Worm (Caenorhabditis elegans) whole organism, L1 larva: Measurements from ENCODE around the gene scav-3.

Experiments
- C34B4.2 ChIP-seq: sonication (generic microtip); optimal IDR thresholded peaks from 2 replicates; lab custom pipeline; 2017; ENCODE audit warnings: mild to moderate bottlenecking, missing genetic modification characterization, missing compliant biosample characterization
- F16B12.6 ChIP-seq: fragments of 150-350 bp; optimal IDR thresholded peaks from 2 replicates; lab custom pipeline; 2014; ENCODE audit warnings: missing biosample characterization, missing genetic modification characterization
- aha-1 ChIP-seq: fragments of 150-350 bp; optimal IDR thresholded peaks from 2 replicates; lab custom pipeline; 2014; ENCODE audit warnings: missing biosample characterization, missing genetic modification characterization
- alr-1 ChIP-seq: fragments of 200-800 bp; sonication (Bioruptor generic); optimal IDR thresholded peaks from 2 replicates; lab custom pipeline; 2018; ENCODE audit warnings: borderline replicate concordance, mild to moderate bottlenecking, missing genetic modification characterization, missing compliant biosample characterization
- ceh-8 ChIP-seq: fragments of 200-800 bp; sonication (Bioruptor generic); optimal IDR thresholded peaks from 2 replicates; lab custom pipeline; 2018; ENCODE audit warnings: mild to moderate bottlenecking, missing genetic modification characterization, moderate library complexity, missing compliant biosample characterization
- ceh-82 ChIP-seq, 3 experiments: fragments of 150-350 bp in 1 of 3; sonication (generic microtip) in 2 of 3; optimal IDR thresholded peaks; 2 replicates each; lab custom pipeline; 2014 to 2017; ENCODE audit warnings: missing biosample characterization in 3 of 3, missing genetic modification characterization in 3 of 3
- ceh-88 ChIP-seq: fragments of 200-800 bp; sonication (Bioruptor generic); IDR thresholded peaks from 2 replicates; pipeline ENCODE4 v1.3.6; 2022; ENCODE audit warnings: missing genetic modification characterization, missing compliant biosample characterization
- ceh-90 ChIP-seq: sonication (generic microtip); optimal IDR thresholded peaks from 2 replicates; lab custom pipeline; 2016; ENCODE audit warnings: missing genetic modification characterization, missing compliant biosample characterization
- ces-1 ChIP-seq: fragments of 150-350 bp; optimal IDR thresholded peaks from 2 replicates; lab custom pipeline; 2014; ENCODE audit warnings: missing biosample characterization, missing genetic modification reagents, missing genetic modification characterization
- dsc-1 ChIP-seq: sonication (generic microtip); optimal IDR thresholded peaks from 2 replicates; lab custom pipeline; 2016; ENCODE audit warnings: mild to moderate bottlenecking, missing genetic modification characterization, missing compliant biosample characterization
- efl-1 ChIP-seq, 4 experiments: fragments of 150-350 bp; optimal IDR thresholded peaks in 3 of 4; peaks in 1 of 4; 1 replicate in 1 of 4; 2 replicates in 3 of 4; lab custom pipeline; 2014; ENCODE audit warnings: missing biosample characterization in 2 of 4, missing genetic modification characterization in 2 of 4, missing genetic modification reagents in 2 of 4
- egl-13 ChIP-seq: sonication (generic microtip); optimal IDR thresholded peaks from 2 replicates; lab custom pipeline; 2016; ENCODE audit warnings: missing genotype, missing genetic modification reagents, missing genetic modification characterization, missing compliant biosample characterization
- egl-27 ChIP-seq, 2 experiments: fragments of 150-350 bp in 1 of 2; sonication (generic microtip); optimal IDR thresholded peaks; 3 replicates each; lab custom pipeline; 2017 to 2018; ENCODE audit warnings: missing biosample characterization in 2 of 2, missing genetic modification characterization in 2 of 2, missing genetic modification reagents in 2 of 2
- elt-3 ChIP-seq, 6 experiments: fragments of 150-350 bp in 1 of 6; sonication (generic microtip); optimal IDR thresholded peaks; 2 replicates each; lab custom pipeline; 2017 to 2018; ENCODE audit warnings: missing biosample characterization in 6 of 6, missing genetic modification characterization in 6 of 6, inconsistent platforms in 1 of 6
- ets-5 ChIP-seq: fragments of 200-800 bp; sonication (Bioruptor generic); IDR thresholded peaks from 2 replicates; pipeline ENCODE4 v1.3.6; 2022; ENCODE audit warnings: missing genetic modification characterization, missing compliant biosample characterization
- fkh-10 ChIP-seq: sonication (generic microtip); optimal IDR thresholded peaks from 2 replicates; lab custom pipeline; 2017; ENCODE audit warnings: missing biosample characterization, missing genetic modification reagents, missing genetic modification characterization
- fkh-4 ChIP-seq: sonication (generic microtip); optimal IDR thresholded peaks from 2 replicates; lab custom pipeline; 2016; ENCODE audit warnings: missing compliant biosample characterization, missing genetic modification characterization, borderline replicate concordance
- fkh-8 ChIP-seq: sonication (generic microtip); optimal IDR thresholded peaks from 2 replicates; lab custom pipeline; 2016; ENCODE audit warnings: mild to moderate bottlenecking, missing genetic modification characterization, missing compliant biosample characterization
- fos-1 ChIP-seq: fragments of 150-350 bp; optimal IDR thresholded peaks from 2 replicates; lab custom pipeline; 2014; ENCODE audit warnings: missing biosample characterization, missing genetic modification characterization
- grh-1 ChIP-seq: fragments of 200-800 bp; sonication (Bioruptor generic); IDR thresholded peaks from 2 replicates; pipeline ENCODE4 v1.3.6; 2022; ENCODE audit warnings: missing genetic modification reagents, missing genetic modification characterization, missing compliant biosample characterization
- hlh-17 ChIP-seq: fragments of 200-800 bp; sonication (Bioruptor generic); optimal IDR thresholded peaks from 2 replicates; lab custom pipeline; 2018; ENCODE audit warnings: missing genetic modification characterization, mild to moderate bottlenecking, missing compliant biosample characterization, moderate library complexity, borderline replicate concordance
- isw-1 ChIP-seq: fragments of 200-800 bp; sonication (Bioruptor generic); IDR thresholded peaks from 2 replicates; pipeline ENCODE4 v1.3.6; 2022; ENCODE audit warnings: missing genetic modification characterization, missing compliant biosample characterization
- lin-13 ChIP-seq: fragments of 150-350 bp; optimal IDR thresholded peaks from 2 replicates; lab custom pipeline; 2014; ENCODE audit warnings: missing biosample characterization, missing genetic modification reagents, missing genetic modification characterization
- lin-15B ChIP-seq: fragments of 150-350 bp; sonication (generic microtip); optimal IDR thresholded peaks from 3 replicates; lab custom pipeline; 2014; ENCODE audit warnings: missing biosample characterization, missing genetic modification characterization
- lin-39 ChIP-seq: fragments of 150-350 bp; optimal IDR thresholded peaks from 2 replicates; lab custom pipeline; 2014; ENCODE audit warnings: missing biosample characterization, missing genetic modification reagents, missing genetic modification characterization
- lir-3 ChIP-seq: sonication (generic microtip); optimal IDR thresholded peaks from 2 replicates; lab custom pipeline; 2016; ENCODE audit warnings: mild to moderate bottlenecking, missing genetic modification characterization, moderate library complexity, missing compliant biosample characterization; ENCODE audit not compliant: poor library complexity
- nhr-12 ChIP-seq: sonication (generic microtip); optimal IDR thresholded peaks from 2 replicates; lab custom pipeline; 2017; ENCODE audit warnings: missing biosample characterization, missing genetic modification characterization
- nhr-19 ChIP-seq: fragments of 200-800 bp; sonication (Bioruptor generic); conservative IDR thresholded peaks from 2 replicates; pipeline ENCODE4 v1.3.6; 2022; ENCODE audit warnings: missing genetic modification characterization, missing compliant biosample characterization
- nhr-20 ChIP-seq: sonication (generic microtip); optimal IDR thresholded peaks from 2 replicates; lab custom pipeline; 2016; ENCODE audit warnings: mild to moderate bottlenecking, missing genetic modification characterization, missing compliant biosample characterization
- nhr-237 ChIP-seq: fragments of 150-350 bp; optimal IDR thresholded peaks from 2 replicates; lab custom pipeline; 2014; ENCODE audit warnings: missing biosample characterization, missing genetic modification characterization
- nhr-84 ChIP-seq: sonication (generic microtip); optimal IDR thresholded peaks from 2 replicates; lab custom pipeline; 2017; ENCODE audit warnings: missing biosample characterization, missing genetic modification characterization
- pag-3 ChIP-seq: sonication (generic microtip); optimal IDR thresholded peaks from 2 replicates; lab custom pipeline; 2017; ENCODE audit warnings: missing genetic modification characterization, mild to moderate bottlenecking, missing compliant biosample characterization, antibody characterized with exemption, borderline replicate concordance; ENCODE audit not compliant: insufficient read depth
- pax-3 ChIP-seq: fragments of 200-800 bp; sonication (Bioruptor generic); optimal IDR thresholded peaks from 2 replicates; lab custom pipeline; 2018; ENCODE audit warnings: mild to moderate bottlenecking, missing genetic modification characterization, moderate library complexity, missing compliant biosample characterization
- rnt-1 ChIP-seq: sonication (generic microtip); optimal IDR thresholded peaks from 2 replicates; lab custom pipeline; 2016; ENCODE audit warnings: mild to moderate bottlenecking, missing genetic modification characterization, moderate library complexity, missing compliant biosample characterization
- skn-1 ChIP-seq: fragments of 150-350 bp; optimal IDR thresholded peaks from 2 replicates; lab custom pipeline; 2014; ENCODE audit warnings: missing biosample characterization, missing genetic modification characterization
- snpc-4 ChIP-seq: fragments of 150-350 bp; optimal IDR thresholded peaks from 2 replicates; lab custom pipeline; 2014; ENCODE audit warnings: missing biosample characterization, missing genetic modification characterization
- snu-23 ChIP-seq: sonication (generic microtip); optimal IDR thresholded peaks from 2 replicates; lab custom pipeline; 2016; ENCODE audit warnings: missing genetic modification characterization, missing compliant biosample characterization
- sptf-1 ChIP-seq: fragments of 150-350 bp; optimal IDR thresholded peaks from 2 replicates; lab custom pipeline; 2014; ENCODE audit warnings: missing biosample characterization, missing genetic modification characterization
- sup-37 ChIP-seq: fragments of 200-800 bp; sonication (Bioruptor generic); optimal IDR thresholded peaks from 2 replicates; lab custom pipeline; 2018; ENCODE audit warnings: mild to moderate bottlenecking, missing genetic modification characterization, missing compliant biosample characterization
- swsn-7 ChIP-seq: sonication (generic microtip); optimal IDR thresholded peaks from 2 replicates; lab custom pipeline; 2016; ENCODE audit warnings: missing genetic modification characterization, missing compliant biosample characterization
- tlp-1 ChIP-seq: fragments of 150-350 bp; optimal IDR thresholded peaks from 2 replicates; lab custom pipeline; 2014; ENCODE audit warnings: missing biosample characterization, missing genetic modification characterization
- unc-30 ChIP-seq: sonication (generic microtip); optimal IDR thresholded peaks from 2 replicates; lab custom pipeline; 2017; ENCODE audit warnings: missing biosample characterization, missing genetic modification characterization
- xbp-1 ChIP-seq: sonication (generic microtip); optimal IDR thresholded peaks from 2 replicates; lab custom pipeline; 2016; ENCODE audit warnings: missing genetic modification characterization, missing compliant biosample characterization
- zip-4 ChIP-seq: fragments of 200-800 bp; sonication (Bioruptor generic); optimal IDR thresholded peaks from 2 replicates; lab custom pipeline; 2018; ENCODE audit warnings: mild to moderate bottlenecking, missing genetic modification characterization, moderate library complexity, missing compliant biosample characterization
- ztf-11 ChIP-seq, 2 experiments: sonication (generic microtip); optimal IDR thresholded peaks; 2 replicates each; lab custom pipeline; 2016 to 2017; ENCODE audit warnings: missing genetic modification characterization in 2 of 2, missing biosample characterization in 1 of 2, missing compliant biosample characterization in 1 of 2
- ztf-4 ChIP-seq: fragments of 150-350 bp; optimal IDR thresholded peaks from 2 replicates; lab custom pipeline; 2014; ENCODE audit warnings: missing biosample characterization, missing genetic modification characterization

scav-3 gene

ce11 chrIII:12443880-12444279, 12.8 kb downstream of the scav-3 start:
- no peak for TF ChIP-seq ztf-4 (tag; lab: Kevin White, UChicago)
- no peak for TF ChIP-seq egl-13 (tag; lab: Kevin White, UChicago)
- TF ChIP-seq xbp-1, result no peak
- TF ChIP-seq fkh-8 (tag; lab: Kevin White, UChicago), result no peak
- TF ChIP-seq nhr-237 (tag; lab: Kevin White, UChicago), result no peak
- no peak for TF ChIP-seq lin-13 (GFP tag; lab: Kevin White, UChicago)
- TF ChIP-seq ztf-11 (tag; optimal IDR thresholded peaks at IDR 0.05; lab: Kevin White, UChicago), result no peak
- no peak for TF ChIP-seq hlh-17
- no peak for TF ChIP-seq fkh-4
- no peak for TF ChIP-seq ceh-90 (tag; lab: Kevin White, UChicago)
- no peak for TF ChIP-seq skn-1 (tag; lab: Kevin White, UChicago)
- no peak for TF ChIP-seq aha-1 (tag; lab: Kevin White, UChicago)
- TF ChIP-seq lin-39, result no peak
- no peak for TF ChIP-seq ces-1 (GFP tag; lab: Kevin White, UChicago)
- TF ChIP-seq egl-27 (tag; optimal IDR thresholded peaks at IDR 0.05; lab: Kevin White, UChicago), result no peak
- no peak for TF ChIP-seq ets-5 (GFP tag; lab: Robert Waterston, UW)
- no peak for TF ChIP-seq alr-1

ce11 chrIII:12439056-12439455, 17.6 kb downstream of the scav-3 start:
- TF ChIP-seq nhr-19 (GFP tag; lab: Robert Waterston, UW) (no peak), fos-1 (no peak), nhr-84 (no peak), isw-1 (no peak), sup-37 (GFP tag; lab: Kevin White, UChicago) (no peak), snpc-4 (tag; lab: Kevin White, UChicago) (no peak), nhr-20 (tag; lab: Kevin White, UChicago) (no peak), dsc-1 (no peak), F16B12.6 (tag; lab: Kevin White, UChicago) (no peak), alr-1 (no peak), aha-1 (tag; lab: Kevin White, UChicago) (no peak), swsn-7 (tag; lab: Kevin White, UChicago) (no peak), lir-3 (no peak), ceh-88 (GFP tag; lab: Robert Waterston, UW) (no peak), tlp-1 (tag; lab: Kevin White, UChicago) (no peak), pax-3 (tag; lab: Kevin White, UChicago) (no peak), fkh-10 (GFP tag; lab: Kevin White, UChicago) (no peak), ceh-8 (GFP tag; lab: Kevin White, UChicago) (no peak), sptf-1 (no peak), grh-1 (GFP tag; lab: Robert Waterston, UW) (no peak)

- TF ChIP-seq lin-15B (tag; lab: Kevin White, UChicago), result no peak
- no peak for TF ChIP-seq snu-23 (GFP tag; lab: Kevin White, UChicago)
- no peak for TF ChIP-seq C34B4.2 (tag; lab: Kevin White, UChicago)
- no peak for TF ChIP-seq zip-4 (GFP tag; lab: Kevin White, UChicago)
- TF ChIP-seq unc-30, result no peak
- no peak for TF ChIP-seq nhr-20 (tag; lab: Kevin White, UChicago)
- TF ChIP-seq nhr-12, result no peak
- no peak for TF ChIP-seq snpc-4 (tag; lab: Kevin White, UChicago)
- no peak for TF ChIP-seq ces-1 (GFP tag; lab: Kevin White, UChicago)
- TF ChIP-seq lir-3, result no peak
- no peak for TF ChIP-seq nhr-19 (GFP tag; lab: Robert Waterston, UW)
- TF ChIP-seq efl-1 (optimal IDR thresholded peaks at IDR 0.05; lab: Kevin White, UChicago), result no peak
- TF ChIP-seq efl-1 (GFP tag; optimal IDR thresholded peaks at IDR 0.05 in 1 of 2; lab: Kevin White, UChicago), result no peak
- no peak for TF ChIP-seq pag-3 (tag; lab: Kevin White, UChicago)
- TF ChIP-seq rnt-1 (tag; lab: Kevin White, UChicago), result no peak
- no peak for TF ChIP-seq elt-3 (tag; optimal IDR thresholded peaks at IDR 0.05; lab: Kevin White, UChicago)
- TF ChIP-seq ceh-82 (tag; optimal IDR thresholded peaks at IDR 0.05; lab: Kevin White, UChicago), result no peak
- no peak for TF ChIP-seq lin-13 (GFP tag; lab: Kevin White, UChicago)
- no peak for TF ChIP-seq hlh-17
- TF ChIP-seq, all 84 proteins: peak for 0
Observed at ce11 chrIII:12437020-12437419, 19.6 kb downstream of the scav-3 start.
